Worm (Caenorhabditis elegans) whole organism, L1 larva: ENCODE results near the gene F10G7.10.
A peak's percentile ranks its signal among the peaks of the same experiment; 100 is the strongest.

ENCODE experiments used
- C04F5.9 ChIP-seq: sonication (generic microtip); optimal IDR thresholded peaks from 2 replicates; lab custom pipeline; 2016; ENCODE audit warnings: missing genetic modification characterization, missing compliant biosample characterization
- C16A3.4 ChIP-seq: fragments of 150-350 bp; optimal IDR thresholded peaks from 2 replicates; lab custom pipeline; 2014; ENCODE audit warnings: missing biosample characterization, missing genetic modification characterization
- F16B12.6 ChIP-seq: fragments of 150-350 bp; optimal IDR thresholded peaks from 2 replicates; lab custom pipeline; 2014; ENCODE audit warnings: missing biosample characterization, missing genetic modification characterization
- aha-1 ChIP-seq: fragments of 150-350 bp; optimal IDR thresholded peaks from 2 replicates; lab custom pipeline; 2014; ENCODE audit warnings: missing biosample characterization, missing genetic modification characterization
- aly-2 ChIP-seq: fragments of 150-350 bp; optimal IDR thresholded peaks from 2 replicates; lab custom pipeline; 2014; ENCODE audit warnings: missing biosample characterization, missing genetic modification characterization
- ama-1 ChIP-seq: fragments of 150-350 bp; optimal IDR thresholded peaks from 2 replicates; lab custom pipeline; 2014
- blmp-1 ChIP-seq: fragments of 150-350 bp; optimal IDR thresholded peaks from 2 replicates; lab custom pipeline; 2014; ENCODE audit warnings: missing biosample characterization, missing genetic modification characterization
- ceh-8 ChIP-seq: fragments of 200-800 bp; sonication (Bioruptor generic); optimal IDR thresholded peaks from 2 replicates; lab custom pipeline; 2018; ENCODE audit warnings: mild to moderate bottlenecking, missing genetic modification characterization, moderate library complexity, missing compliant biosample characterization
- ceh-82 ChIP-seq, 3 experiments: fragments of 150-350 bp in 1 of 3; sonication (generic microtip) in 2 of 3; optimal IDR thresholded peaks; 2 replicates each; lab custom pipeline; 2014 to 2017; ENCODE audit warnings: missing biosample characterization in 3 of 3, missing genetic modification characterization in 3 of 3
- ceh-90 ChIP-seq: sonication (generic microtip); optimal IDR thresholded peaks from 2 replicates; lab custom pipeline; 2016; ENCODE audit warnings: missing genetic modification characterization, missing compliant biosample characterization
- dpl-1 ChIP-seq, 3 experiments: fragments of 150-350 bp in 2 of 3; sonication (generic microtip) in 1 of 3; optimal IDR thresholded peaks; 2 replicates each; lab custom pipeline; 2014 to 2017; ENCODE audit warnings: missing biosample characterization in 3 of 3, missing genetic modification characterization in 3 of 3, missing genetic modification reagents in 3 of 3
- dsc-1 ChIP-seq: sonication (generic microtip); optimal IDR thresholded peaks from 2 replicates; lab custom pipeline; 2016; ENCODE audit warnings: mild to moderate bottlenecking, missing genetic modification characterization, missing compliant biosample characterization
- efl-1 ChIP-seq, 4 experiments: fragments of 150-350 bp; optimal IDR thresholded peaks in 3 of 4; peaks in 1 of 4; 1 replicate in 1 of 4; 2 replicates in 3 of 4; lab custom pipeline; 2014; ENCODE audit warnings: missing biosample characterization in 2 of 4, missing genetic modification characterization in 2 of 4, missing genetic modification reagents in 2 of 4
- efl-3 ChIP-seq: fragments of 200-800 bp; sonication (Bioruptor generic); optimal IDR thresholded peaks from 2 replicates; lab custom pipeline; 2018; ENCODE audit warnings: mild to moderate bottlenecking, missing genetic modification characterization, missing compliant biosample characterization
- egl-13 ChIP-seq: sonication (generic microtip); optimal IDR thresholded peaks from 2 replicates; lab custom pipeline; 2016; ENCODE audit warnings: missing genotype, missing genetic modification reagents, missing genetic modification characterization, missing compliant biosample characterization
- egl-27 ChIP-seq, 2 experiments: fragments of 150-350 bp in 1 of 2; sonication (generic microtip); optimal IDR thresholded peaks; 3 replicates each; lab custom pipeline; 2017 to 2018; ENCODE audit warnings: missing biosample characterization in 2 of 2, missing genetic modification characterization in 2 of 2, missing genetic modification reagents in 2 of 2
- ets-5 ChIP-seq: fragments of 200-800 bp; sonication (Bioruptor generic); IDR thresholded peaks from 2 replicates; pipeline ENCODE4 v1.3.6; 2022; ENCODE audit warnings: missing genetic modification characterization, missing compliant biosample characterization
- fkh-8 ChIP-seq: sonication (generic microtip); optimal IDR thresholded peaks from 2 replicates; lab custom pipeline; 2016; ENCODE audit warnings: mild to moderate bottlenecking, missing genetic modification characterization, missing compliant biosample characterization
- fos-1 ChIP-seq: fragments of 150-350 bp; optimal IDR thresholded peaks from 2 replicates; lab custom pipeline; 2014; ENCODE audit warnings: missing biosample characterization, missing genetic modification characterization
- grh-1 ChIP-seq: fragments of 200-800 bp; sonication (Bioruptor generic); IDR thresholded peaks from 2 replicates; pipeline ENCODE4 v1.3.6; 2022; ENCODE audit warnings: missing genetic modification reagents, missing genetic modification characterization, missing compliant biosample characterization
- hlh-4 ChIP-seq: sonication (generic microtip); optimal IDR thresholded peaks from 2 replicates; lab custom pipeline; 2016; ENCODE audit warnings: mild to moderate bottlenecking, missing genetic modification characterization, missing compliant biosample characterization
- hpl-2 ChIP-seq: fragments of 150-350 bp; optimal IDR thresholded peaks from 2 replicates; lab custom pipeline; 2014; ENCODE audit warnings: missing biosample characterization, missing genetic modification reagents, missing genetic modification characterization
- irx-1 ChIP-seq: sonication (generic microtip); optimal IDR thresholded peaks from 2 replicates; lab custom pipeline; 2016; ENCODE audit warnings: missing genetic modification characterization, missing compliant biosample characterization
- isw-1 ChIP-seq: fragments of 200-800 bp; sonication (Bioruptor generic); IDR thresholded peaks from 2 replicates; pipeline ENCODE4 v1.3.6; 2022; ENCODE audit warnings: missing genetic modification characterization, missing compliant biosample characterization
- lin-13 ChIP-seq: fragments of 150-350 bp; optimal IDR thresholded peaks from 2 replicates; lab custom pipeline; 2014; ENCODE audit warnings: missing biosample characterization, missing genetic modification reagents, missing genetic modification characterization
- lin-14 ChIP-seq: fragments of 200-800 bp; sonication (Bioruptor generic); optimal IDR thresholded peaks from 2 replicates; lab custom pipeline; 2018; ENCODE audit warnings: mild to moderate bottlenecking, missing genetic modification characterization, moderate library complexity, missing compliant biosample characterization
- lin-39 ChIP-seq: fragments of 150-350 bp; optimal IDR thresholded peaks from 2 replicates; lab custom pipeline; 2014; ENCODE audit warnings: missing biosample characterization, missing genetic modification reagents, missing genetic modification characterization
- lsy-2 ChIP-seq, 2 experiments: fragments of 150-350 bp; optimal IDR thresholded peaks; 2 replicates each; lab custom pipeline; 2014; ENCODE audit warnings: missing biosample characterization in 2 of 2, missing genetic modification characterization in 2 of 2
- mab-9 ChIP-seq: fragments of 200-800 bp; sonication (Bioruptor generic); IDR thresholded peaks from 2 replicates; pipeline ENCODE4 v1.3.6; 2022; ENCODE audit warnings: missing genetic modification reagents, missing genetic modification characterization, missing compliant biosample characterization
- mep-1 ChIP-seq: fragments of 150-350 bp; optimal IDR thresholded peaks from 2 replicates; lab custom pipeline; 2014; ENCODE audit warnings: missing biosample characterization, missing genetic modification characterization
- nhr-20 ChIP-seq: sonication (generic microtip); optimal IDR thresholded peaks from 2 replicates; lab custom pipeline; 2016; ENCODE audit warnings: mild to moderate bottlenecking, missing genetic modification characterization, missing compliant biosample characterization
- nhr-28 ChIP-seq: fragments of 150-350 bp; optimal IDR thresholded peaks from 2 replicates; lab custom pipeline; 2014; ENCODE audit warnings: missing biosample characterization, missing genetic modification characterization
- nhr-71 ChIP-seq: sonication (generic microtip); optimal IDR thresholded peaks from 2 replicates; lab custom pipeline; 2016; ENCODE audit warnings: mild to moderate bottlenecking, missing genetic modification characterization, moderate library complexity, missing compliant biosample characterization
- nhr-76 ChIP-seq: sonication (generic microtip); optimal IDR thresholded peaks from 2 replicates; lab custom pipeline; 2017; ENCODE audit warnings: missing biosample characterization, missing genetic modification characterization
- nhr-77 ChIP-seq: fragments of 150-350 bp; optimal IDR thresholded peaks from 2 replicates; lab custom pipeline; 2014; ENCODE audit warnings: missing biosample characterization, missing genetic modification characterization
- nhr-85 ChIP-seq: sonication (generic microtip); peaks from one replicate; lab custom pipeline; 2016; ENCODE audit warnings: missing genetic modification characterization, inconsistent platforms, missing compliant biosample characterization
- nhr-90 ChIP-seq: sonication (generic microtip); optimal IDR thresholded peaks from 2 replicates; lab custom pipeline; 2016; ENCODE audit warnings: mild to moderate bottlenecking, missing genetic modification characterization, missing compliant biosample characterization; ENCODE audit not compliant: poor library complexity
- pax-3 ChIP-seq: fragments of 200-800 bp; sonication (Bioruptor generic); optimal IDR thresholded peaks from 2 replicates; lab custom pipeline; 2018; ENCODE audit warnings: mild to moderate bottlenecking, missing genetic modification characterization, moderate library complexity, missing compliant biosample characterization
- rnt-1 ChIP-seq: sonication (generic microtip); optimal IDR thresholded peaks from 2 replicates; lab custom pipeline; 2016; ENCODE audit warnings: mild to moderate bottlenecking, missing genetic modification characterization, moderate library complexity, missing compliant biosample characterization
- snu-23 ChIP-seq: sonication (generic microtip); optimal IDR thresholded peaks from 2 replicates; lab custom pipeline; 2016; ENCODE audit warnings: missing genetic modification characterization, missing compliant biosample characterization
- sup-37 ChIP-seq: fragments of 200-800 bp; sonication (Bioruptor generic); optimal IDR thresholded peaks from 2 replicates; lab custom pipeline; 2018; ENCODE audit warnings: mild to moderate bottlenecking, missing genetic modification characterization, missing compliant biosample characterization
- tbx-2 ChIP-seq: sonication (generic microtip); optimal IDR thresholded peaks from 2 replicates; lab custom pipeline; 2016; ENCODE audit warnings: missing genetic modification characterization, missing compliant biosample characterization
- tlp-1 ChIP-seq: fragments of 150-350 bp; optimal IDR thresholded peaks from 2 replicates; lab custom pipeline; 2014; ENCODE audit warnings: missing biosample characterization, missing genetic modification characterization
- unc-130 ChIP-seq: fragments of 150-350 bp; optimal IDR thresholded peaks from 2 replicates; lab custom pipeline; 2017; ENCODE audit warnings: missing biosample characterization, missing genetic modification characterization, inconsistent platforms
- unc-62 ChIP-seq: fragments of 150-350 bp; optimal IDR thresholded peaks from 2 replicates; lab custom pipeline; 2014; ENCODE audit warnings: missing biosample characterization, missing genetic modification reagents, missing genetic modification characterization
- unc-86 ChIP-seq: sonication (generic microtip); optimal IDR thresholded peaks from 2 replicates; lab custom pipeline; 2016; ENCODE audit warnings: missing genetic modification characterization, missing compliant biosample characterization
- vab-15 ChIP-seq: sonication (generic microtip); optimal IDR thresholded peaks from 2 replicates; lab custom pipeline; 2017; ENCODE audit warnings: missing genotype, mild to moderate bottlenecking, missing genetic modification characterization, missing compliant biosample characterization
- xbp-1 ChIP-seq: sonication (generic microtip); optimal IDR thresholded peaks from 2 replicates; lab custom pipeline; 2016; ENCODE audit warnings: missing genetic modification characterization, missing compliant biosample characterization
- ztf-4 ChIP-seq: fragments of 150-350 bp; optimal IDR thresholded peaks from 2 replicates; lab custom pipeline; 2014; ENCODE audit warnings: missing biosample characterization, missing genetic modification characterization

The F10G7.10 gene

DNA sequence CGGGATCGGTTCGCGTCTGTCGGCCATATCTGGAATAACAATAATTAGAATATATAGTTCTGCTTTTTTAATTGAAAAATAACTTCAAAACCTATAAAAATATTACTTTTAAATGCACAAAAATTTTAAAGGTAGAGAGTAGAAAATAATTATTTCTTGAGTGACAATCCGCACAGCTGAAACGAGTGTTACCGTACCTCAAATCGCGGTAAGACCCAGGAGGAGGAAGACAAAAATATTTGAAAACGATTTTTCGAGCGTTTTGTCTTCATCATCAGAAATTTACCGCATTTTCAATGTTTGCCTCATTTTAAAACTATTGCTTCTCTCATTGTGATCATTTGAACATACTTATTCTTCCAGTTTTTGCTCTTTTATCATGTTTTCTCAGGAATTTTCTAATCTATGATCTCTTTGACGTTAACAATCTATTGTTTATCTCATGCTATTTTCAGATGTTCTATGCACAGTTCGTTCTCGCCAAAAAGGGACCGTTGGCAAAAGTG is 27.7 kb downstream of the F10G7.10 start, which contains the start of the genes rpn-5 and scc-1 (continued):
- TF ChIP-seq ceh-90 (tag; lab: Kevin White, UChicago) (peak; percentile 39), nhr-76 (tag; lab: Kevin White, UChicago) (no peak), lin-13 (GFP tag; lab: Kevin White, UChicago) (peak; percentile 52), mab-9 (GFP tag; lab: Robert Waterston, UW) (no peak), tlp-1 (tag; lab: Kevin White, UChicago) (no peak), unc-130 (tag; lab: Kevin White, UChicago) (peak; percentile 84), aha-1 (tag; lab: Kevin White, UChicago) (no peak), xbp-1 (tag; lab: Kevin White, UChicago) (peak; percentile 66), unc-62 (GFP tag; lab: Kevin White, UChicago) (no peak), fos-1 (tag; lab: Kevin White, UChicago) (peak; percentile 51), vab-15 (tag; lab: Kevin White, UChicago) (peak; percentile 62), nhr-20 (peak; percentile 72), sup-37 (no peak), egl-13 (no peak), pax-3 (tag; lab: Kevin White, UChicago) (no peak), efl-3 (GFP tag; lab: Kevin White, UChicago) (no peak), tbx-2 (tag; lab: Kevin White, UChicago) (peak; percentile 67), irx-1 (tag; lab: Kevin White, UChicago) (no peak), egl-27 (tag; optimal IDR thresholded peaks at IDR 0.05; lab: Kevin White, UChicago) (no peak), grh-1 (GFP tag; lab: Robert Waterston, UW) (no peak), mep-1 (tag; lab: Kevin White, UChicago) (peak; percentile 79), nhr-77 (peak; percentile 42), fkh-8 (tag; lab: Kevin White, UChicago) (peak; percentile 12), C04F5.9 (tag; lab: Kevin White, UChicago) (no peak), ets-5 (no peak), rnt-1 (tag; lab: Kevin White, UChicago) (peak; percentile 77), snu-23 (GFP tag; lab: Kevin White, UChicago) (peak; percentile 77), ama-1 (no peak), blmp-1 (tag; lab: Kevin White, UChicago) (peak; percentile 75), hlh-4 (tag; lab: Kevin White, UChicago) (no peak), isw-1 (GFP tag; lab: Robert Waterston, UW) (peak; percentile 77), hpl-2 (GFP tag; lab: Kevin White, UChicago) (no peak), unc-86 (tag; lab: Kevin White, UChicago) (peak; percentile 45)
- TF ChIP-seq, all 84 proteins: peak for 45

DNA sequence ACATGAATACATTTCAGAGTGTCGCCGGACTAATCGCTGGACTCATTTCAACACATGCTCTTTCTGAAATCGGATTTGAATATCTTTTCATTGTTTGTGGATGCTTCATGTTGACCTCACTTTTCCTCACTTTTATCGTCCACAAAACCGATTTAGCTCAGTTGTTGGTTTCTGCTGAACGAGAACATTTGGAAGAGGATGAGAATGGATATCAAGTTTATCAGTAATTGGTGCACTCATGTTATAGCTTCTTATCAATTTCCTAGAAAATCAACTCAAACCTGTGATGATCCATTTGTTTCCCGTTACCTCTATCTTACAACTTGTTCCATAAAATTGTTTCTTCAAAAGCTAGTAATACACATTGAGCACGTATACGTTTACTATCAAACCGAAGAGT is 30.0 kb downstream of the F10G7.10 start:
- peak; percentile 40 for TF ChIP-seq aly-2 (tag; lab: Kevin White, UChicago)
- peak; percentile 14 for TF ChIP-seq nhr-85
- TF ChIP-seq grh-1 (GFP tag; lab: Robert Waterston, UW), result no peak
- TF ChIP-seq ceh-82 (tag; optimal IDR thresholded peaks at IDR 0.05; lab: Kevin White, UChicago), result no peak

DNA sequence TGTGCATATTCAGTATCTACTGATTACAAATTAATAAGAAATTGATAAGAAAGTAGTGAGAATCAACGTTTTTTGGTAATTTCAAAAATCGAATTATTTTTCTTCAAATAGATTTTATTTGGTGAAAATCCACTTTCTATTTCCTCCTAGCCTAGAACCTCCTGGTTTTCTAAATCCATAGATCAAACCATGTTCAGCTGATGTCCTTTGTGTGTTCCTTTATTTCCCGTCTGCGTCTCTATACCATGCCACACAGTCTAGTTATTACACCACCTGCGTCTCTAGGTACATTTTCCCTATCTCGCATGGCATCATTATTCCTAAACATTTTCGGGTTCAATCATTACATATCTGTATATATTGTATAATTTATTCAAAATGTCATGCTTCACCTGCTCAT is 32.9 kb downstream of the F10G7.10 start, which contains the start of gene F10G7.5:
Gene F10G7.5 (plus strand): TSS at position 286 of the 400 bp plus-strand sequence.
- TF ChIP-seq dpl-1 (GFP tag; optimal IDR thresholded peaks at IDR 0.05; lab: Kevin White, UChicago), result peak in 2 of 3 experiments; percentile 11 to 34
- TF ChIP-seq lin-39 (tag; lab: Kevin White, UChicago), result no peak
- TF ChIP-seq snu-23 (GFP tag; lab: Kevin White, UChicago), result peak; percentile 23
- TF ChIP-seq lin-14 (GFP tag; lab: Kevin White, UChicago), result peak; percentile 67
- TF ChIP-seq dsc-1 (tag; lab: Kevin White, UChicago), result no peak
- peak; percentile 31 to 52 for TF ChIP-seq lsy-2 (tag; optimal IDR thresholded peaks at IDR 0.05; lab: Kevin White, UChicago)
- TF ChIP-seq nhr-20, result no peak
- TF ChIP-seq ztf-4, result no peak
- TF ChIP-seq egl-13, result no peak
- TF ChIP-seq ceh-82 (tag; optimal IDR thresholded peaks at IDR 0.05; lab: Kevin White, UChicago), result no peak
- TF ChIP-seq F16B12.6, result no peak
- TF ChIP-seq grh-1 (GFP tag; lab: Robert Waterston, UW), result no peak
- peak; percentile 55 for TF ChIP-seq blmp-1 (tag; lab: Kevin White, UChicago)
- no peak for TF ChIP-seq nhr-90 (tag; lab: Kevin White, UChicago)
- no peak for TF ChIP-seq irx-1 (tag; lab: Kevin White, UChicago)
- no peak for TF ChIP-seq nhr-28 (tag; lab: Kevin White, UChicago)
- no peak for TF ChIP-seq ceh-8
- no peak for TF ChIP-seq C16A3.4 (tag; lab: Kevin White, UChicago)
- TF ChIP-seq egl-27 (tag; optimal IDR thresholded peaks at IDR 0.05; lab: Kevin White, UChicago), result no peak
- TF ChIP-seq xbp-1 (tag; lab: Kevin White, UChicago), result no peak
- TF ChIP-seq nhr-71 (tag; lab: Kevin White, UChicago), result peak; percentile 9
- peak; percentile 33 to 68 for TF ChIP-seq efl-1 (optimal IDR thresholded peaks at IDR 0.05; lab: Kevin White, UChicago)
- TF ChIP-seq efl-1 (GFP tag; optimal IDR thresholded peaks at IDR 0.05 in 1 of 2; lab: Kevin White, UChicago), result peak; percentile 17 to 92
- TF ChIP-seq vab-15 (tag; lab: Kevin White, UChicago), result no peak
